Fruit fly (Drosophila melanogaster) whole organism, prepupa: Measurements from ENCODE around the gene ssh.
A peak's percentile ranks its signal among the peaks of the same experiment; 100 is the strongest.

Experiments used
- CG10631 ChIP-seq: fragments of 200-800 bp; sonication (Bioruptor generic); optimal IDR thresholded peaks from 2 replicates; lab custom pipeline; 2016; ENCODE audit warnings: missing biosample characterization, missing genetic modification characterization
- CG10669 ChIP-seq: fragments of 200-800 bp; sonication (Bioruptor generic); optimal IDR thresholded peaks from 3 replicates; lab custom pipeline; 2018; ENCODE audit warnings: missing biosample characterization, mild to moderate bottlenecking, missing genetic modification characterization, moderate library complexity
- CG11294 ChIP-seq: fragments of 200-800 bp; sonication (Bioruptor generic); IDR thresholded peaks from 2 replicates; pipeline ENCODE4 v1.3.6; 2022; ENCODE audit warnings: missing biosample characterization, missing genetic modification characterization
- CG11762 ChIP-seq: fragments of 200-800 bp; sonication (Bioruptor generic); optimal IDR thresholded peaks from 3 replicates; lab custom pipeline; 2016; ENCODE audit warnings: missing biosample characterization, missing genetic modification characterization; ENCODE audit not compliant: insufficient read depth
- CG11902 ChIP-seq: fragments of 200-800 bp; sonication (Bioruptor generic); optimal IDR thresholded peaks from 3 replicates; lab custom pipeline; 2016; ENCODE audit warnings: missing biosample characterization, missing genetic modification characterization
- CG1621 ChIP-seq: fragments of 200-800 bp; sonication (Bioruptor generic); optimal IDR thresholded peaks from 3 replicates; lab custom pipeline; 2018; ENCODE audit warnings: missing biosample characterization, mild to moderate bottlenecking, missing genetic modification characterization
- CG16779 ChIP-seq: fragments of 200-800 bp; sonication (Bioruptor generic); optimal IDR thresholded peaks from 3 replicates; lab custom pipeline; 2017; ENCODE audit warnings: missing biosample characterization, mild to moderate bottlenecking, missing genetic modification characterization
- CG3032 ChIP-seq: fragments of 200-800 bp; optimal IDR thresholded peaks from 2 replicates; lab custom pipeline; 2019; ENCODE audit warnings: missing biosample characterization, mild to moderate bottlenecking, missing genetic modification characterization, moderate library complexity
- CG31627 ChIP-seq: fragments of 200-800 bp; sonication (Bioruptor generic); optimal IDR thresholded peaks from 3 replicates; lab custom pipeline; 2016; ENCODE audit warnings: missing biosample characterization, missing genetic modification characterization
- CG32006 ChIP-seq: fragments of 200-800 bp; sonication (Bioruptor generic); optimal IDR thresholded peaks from 3 replicates; lab custom pipeline; 2017; ENCODE audit warnings: missing biosample characterization, mild to moderate bottlenecking, missing genetic modification characterization
- CG3919 ChIP-seq: fragments of 200-800 bp; sonication (Bioruptor generic); optimal IDR thresholded peaks from 3 replicates; lab custom pipeline; 2016; ENCODE audit warnings: missing biosample characterization, missing genetic modification characterization
- CG4318 ChIP-seq: fragments of 200-800 bp; sonication (Bioruptor generic); optimal IDR thresholded peaks from 3 replicates; lab custom pipeline; 2017; ENCODE audit warnings: missing biosample characterization, mild to moderate bottlenecking, missing genetic modification characterization
- CG6163 ChIP-seq: fragments of 200-800 bp; sonication (Bioruptor generic); IDR thresholded peaks from 3 replicates; pipeline ENCODE4 v1.3.6; 2022; ENCODE audit warnings: missing biosample characterization, missing genetic modification characterization
- CG6276 ChIP-seq: fragments of 200-800 bp; sonication (Bioruptor generic); optimal IDR thresholded peaks from 2 replicates; lab custom pipeline; 2017; ENCODE audit warnings: missing biosample characterization, mild to moderate bottlenecking, missing genetic modification characterization
- CG6808 ChIP-seq: fragments of 200-800 bp; sonication (Bioruptor generic); optimal IDR thresholded peaks from 3 replicates; lab custom pipeline; 2017; ENCODE audit warnings: missing biosample characterization, missing genetic modification characterization, mild to moderate bottlenecking, moderate library complexity, missing genetic modification reagents
- CG6854 ChIP-seq: fragments of 200-800 bp; sonication (Bioruptor generic); optimal IDR thresholded peaks from 2 replicates; lab custom pipeline; 2017; ENCODE audit warnings: missing biosample characterization, mild to moderate bottlenecking, missing genetic modification characterization
- CG7368 ChIP-seq: fragments of 200-800 bp; sonication (Bioruptor generic); optimal IDR thresholded peaks from 3 replicates; lab custom pipeline; 2016; ENCODE audit warnings: missing biosample characterization, missing genetic modification characterization
- CG8119 ChIP-seq: fragments of 200-800 bp; sonication (Bioruptor generic); IDR thresholded peaks from 3 replicates; pipeline ENCODE4 v1.3.6; 2022; ENCODE audit warnings: missing biosample characterization, missing genetic modification characterization
- CG8319 ChIP-seq: fragments of 200-800 bp; sonication (Bioruptor generic); optimal IDR thresholded peaks from 3 replicates; lab custom pipeline; 2016; ENCODE audit warnings: missing biosample characterization, missing genetic modification characterization
- CG9139 ChIP-seq: fragments of 200-800 bp; sonication (Bioruptor generic); optimal IDR thresholded peaks from 3 replicates; lab custom pipeline; 2017; ENCODE audit warnings: missing biosample characterization, mild to moderate bottlenecking, missing genetic modification characterization
- Eip75B ChIP-seq: fragments of 200-800 bp; sonication (Bioruptor generic); optimal IDR thresholded peaks from 3 replicates; lab custom pipeline; 2016; ENCODE audit warnings: missing biosample characterization, missing genetic modification characterization
- Eip78C ChIP-seq: fragments of 200-800 bp; sonication (Bioruptor generic); peaks from one replicate; lab custom pipeline; 2016; ENCODE audit warnings: missing biosample characterization, missing genetic modification characterization
- Ets96B ChIP-seq: fragments of 200-800 bp; optimal IDR thresholded peaks from 2 replicates; lab custom pipeline; 2019; ENCODE audit warnings: missing biosample characterization, mild to moderate bottlenecking, missing genetic modification characterization, moderate library complexity
- Gug ChIP-seq: fragments of 200-800 bp; sonication (Bioruptor generic); IDR thresholded peaks from 2 replicates; pipeline ENCODE4 v1.3.6; 2022; ENCODE audit warnings: missing biosample characterization, missing genetic modification characterization
- Met ChIP-seq: fragments of 200-800 bp; sonication (Bioruptor generic); optimal IDR thresholded peaks from 3 replicates; lab custom pipeline; 2016; ENCODE audit warnings: missing biosample characterization, missing genetic modification characterization
- OdsH ChIP-seq: fragments of 200-800 bp; sonication (Bioruptor generic); optimal IDR thresholded peaks from 3 replicates; lab custom pipeline; 2016; ENCODE audit warnings: missing biosample characterization, missing genetic modification characterization
- Sox102F ChIP-seq: fragments of 200-800 bp; sonication (Bioruptor generic); optimal IDR thresholded peaks from 2 replicates; lab custom pipeline; 2016; ENCODE audit warnings: missing biosample characterization, mild to moderate bottlenecking, missing genetic modification characterization
- Sox14 ChIP-seq: fragments of 200-800 bp; sonication (Bioruptor generic); optimal IDR thresholded peaks from 3 replicates; lab custom pipeline; 2016; ENCODE audit warnings: missing biosample characterization, missing genetic modification characterization
- Sox15 ChIP-seq: fragments of 200-800 bp; sonication (Bioruptor generic); optimal IDR thresholded peaks from 3 replicates; lab custom pipeline; 2016; ENCODE audit warnings: missing biosample characterization, missing genetic modification characterization
- achi ChIP-seq: fragments of 200-800 bp; sonication (Bioruptor generic); optimal IDR thresholded peaks from 3 replicates; lab custom pipeline; 2016; ENCODE audit warnings: missing biosample characterization, missing genetic modification characterization
- acj6 ChIP-seq: fragments of 200-800 bp; sonication (Bioruptor generic); optimal IDR thresholded peaks from 3 replicates; lab custom pipeline; 2016; ENCODE audit warnings: missing biosample characterization, missing genetic modification characterization
- cyc ChIP-seq: fragments of 200-800 bp; sonication (Bioruptor generic); optimal IDR thresholded peaks from 3 replicates; lab custom pipeline; 2016; ENCODE audit warnings: missing biosample characterization, missing genetic modification characterization
- dac ChIP-seq: fragments of 200-800 bp; sonication (Bioruptor generic); optimal IDR thresholded peaks from 2 replicates; lab custom pipeline; 2017; ENCODE audit warnings: missing biosample characterization, mild to moderate bottlenecking, missing genetic modification characterization
- dsx ChIP-seq: fragments of 200-800 bp; optimal IDR thresholded peaks from 3 replicates; lab custom pipeline; 2019; ENCODE audit warnings: missing biosample characterization, mild to moderate bottlenecking, missing genetic modification characterization, moderate library complexity; ENCODE audit not compliant: poor library complexity, severe bottlenecking
- eg ChIP-seq: fragments of 200-800 bp; sonication (Bioruptor generic); IDR thresholded peaks from 3 replicates; pipeline ENCODE4 v1.3.6; 2022; ENCODE audit warnings: missing biosample characterization, missing genetic modification characterization
- esn ChIP-seq: fragments of 200-800 bp; sonication (Bioruptor generic); optimal IDR thresholded peaks from 2 replicates; lab custom pipeline; 2016; ENCODE audit warnings: missing biosample characterization, mild to moderate bottlenecking, missing genetic modification characterization, moderate library complexity
- fd59A ChIP-seq: fragments of 200-800 bp; sonication (Bioruptor generic); optimal IDR thresholded peaks from 2 replicates; lab custom pipeline; 2017; ENCODE audit warnings: missing biosample characterization, mild to moderate bottlenecking, missing genetic modification characterization, missing genetic modification reagents
- fd85E ChIP-seq: fragments of 200-800 bp; sonication (Bioruptor generic); optimal IDR thresholded peaks from 3 replicates; lab custom pipeline; 2016; ENCODE audit warnings: missing biosample characterization, missing genetic modification characterization
- fkh ChIP-seq: fragments of 200-800 bp; sonication (Bioruptor generic); optimal IDR thresholded peaks from 3 replicates; lab custom pipeline; 2017; ENCODE audit warnings: missing biosample characterization, mild to moderate bottlenecking, missing genetic modification characterization, moderate library complexity
- net ChIP-seq: fragments of 200-800 bp; sonication (Bioruptor generic); optimal IDR thresholded peaks from 3 replicates; lab custom pipeline; 2016; ENCODE audit warnings: missing biosample characterization, missing genetic modification characterization
- pdm3 ChIP-seq: fragments of 200-800 bp; sonication (Bioruptor generic); optimal IDR thresholded peaks from 3 replicates; lab custom pipeline; 2016; ENCODE audit warnings: missing biosample characterization, missing genetic modification characterization
- salr ChIP-seq, 2 experiments: fragments of 200-800 bp; sonication (Bioruptor generic); optimal IDR thresholded peaks; 3 replicates each; lab custom pipeline; 2016 to 2018; ENCODE audit warnings: missing biosample characterization in 2 of 2, missing genetic modification characterization in 2 of 2, mild to moderate bottlenecking in 1 of 2
- spab ChIP-seq: fragments of 200-800 bp; sonication (Bioruptor generic); optimal IDR thresholded peaks from 2 replicates; lab custom pipeline; 2017; ENCODE audit warnings: missing biosample characterization, mild to moderate bottlenecking, missing genetic modification characterization, missing genetic modification reagents
- ss ChIP-seq, 2 experiments: fragments of 200-800 bp; sonication (Bioruptor generic); optimal IDR thresholded peaks; 2 replicates in 1 of 2; 3 replicates in 1 of 2; lab custom pipeline; 2017 to 2018; ENCODE audit warnings: mild to moderate bottlenecking in 2 of 2, missing biosample characterization in 2 of 2, missing genetic modification characterization in 2 of 2, moderate library complexity in 1 of 2
- svp ChIP-seq: fragments of 200-800 bp; sonication (Bioruptor generic); peaks from one replicate; lab custom pipeline; 2016; ENCODE audit warnings: missing biosample characterization, missing genetic modification characterization
- vri ChIP-seq: fragments of 200-800 bp; sonication (Bioruptor generic); optimal IDR thresholded peaks from 3 replicates; lab custom pipeline; 2016; ENCODE audit warnings: missing biosample characterization, mild to moderate bottlenecking, missing genetic modification characterization

Gene ssh

dm6 chr3R:24974762-24975432, 30.1 kb upstream of the ssh start (continued):
- peak; percentile 75 for TF ChIP-seq Sox102F
- peak; percentile 81 for TF ChIP-seq net (GFP tag; lab: Kevin White, UChicago)
- TF ChIP-seq dsx (GFP tag; lab: Kevin White, UChicago), result peak; percentile 92
- peak; percentile 44 for TF ChIP-seq fd85E (GFP tag; lab: Kevin White, UChicago)
- peak; percentile 93 for TF ChIP-seq eg (GFP tag; lab: Robert Waterston, UW)
- TF ChIP-seq CG8119 (GFP tag; lab: Robert Waterston, UW), result peak; percentile 93
- peak; percentile 70 for TF ChIP-seq dac (GFP tag; lab: Kevin White, UChicago)
- peak; percentile 72 for TF ChIP-seq CG16779
- peak; percentile 86 for TF ChIP-seq acj6 (GFP tag; lab: Kevin White, UChicago)
- peak; percentile 80 for TF ChIP-seq CG7368
- TF ChIP-seq CG6808 (GFP tag; lab: Kevin White, UChicago), result peak; percentile 82
- TF ChIP-seq Sox14 (GFP tag; lab: Kevin White, UChicago), result peak; percentile 94
- peak; percentile 91 for TF ChIP-seq svp (GFP tag; lab: Kevin White, UChicago)
- TF ChIP-seq CG31627 (GFP tag; lab: Kevin White, UChicago), result peak; percentile 77
- peak; percentile 84 for TF ChIP-seq CG6163 (GFP tag; lab: Robert Waterston, UW)
- peak; percentile 73 to 87 for TF ChIP-seq ss (GFP tag; optimal IDR thresholded peaks at IDR 0.05; lab: Kevin White, UChicago)
- peak; percentile 68 for TF ChIP-seq Met (GFP tag; lab: Kevin White, UChicago)
- TF ChIP-seq CG6854 (GFP tag; lab: Kevin White, UChicago), result peak; percentile 58
- TF ChIP-seq esn (GFP tag; lab: Kevin White, UChicago), result peak; percentile 71
- peak; percentile 72 for TF ChIP-seq CG11294 (GFP tag; lab: Robert Waterston, UW)
- peak; percentile 89 for TF ChIP-seq CG6276 (GFP tag; lab: Kevin White, UChicago)
- TF ChIP-seq CG10669 (GFP tag; lab: Kevin White, UChicago), result peak; percentile 79

DNA sequence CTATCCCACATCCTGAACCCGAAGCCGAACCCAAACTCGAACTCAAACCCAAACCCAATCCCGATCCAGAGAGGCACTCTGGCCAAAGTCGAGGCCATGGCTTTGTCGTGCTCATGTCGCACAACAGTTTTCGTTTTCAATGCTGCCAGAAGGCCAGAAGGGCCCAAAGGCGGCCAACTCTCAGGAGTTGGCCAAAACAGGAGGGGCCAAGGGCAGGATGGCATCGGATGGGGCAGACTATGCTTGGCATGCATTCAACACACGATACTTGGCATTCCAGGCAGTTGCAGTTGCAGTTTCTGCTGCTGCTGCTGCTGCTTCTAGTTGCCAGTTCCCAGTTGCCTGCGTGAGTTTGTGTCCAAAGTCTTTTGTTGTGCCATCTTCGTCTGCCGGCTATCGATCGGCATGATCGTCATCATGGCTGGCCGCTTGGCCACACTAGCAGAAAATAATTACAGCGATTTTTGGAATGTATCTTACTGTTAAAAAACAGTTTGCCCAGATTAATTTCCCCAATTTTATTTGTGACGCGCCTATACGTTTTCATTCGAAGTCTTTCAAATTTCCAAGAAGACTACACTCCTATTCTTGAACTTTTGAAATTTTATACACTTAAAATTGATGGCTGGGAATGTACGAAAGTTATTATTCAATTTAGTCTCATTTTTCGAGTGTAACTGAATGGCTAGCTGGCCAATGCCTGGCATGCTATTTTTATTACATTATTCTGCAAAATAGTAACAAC, 25.7 kb upstream of the ssh start:
- TF ChIP-seq dsx (GFP tag; lab: Kevin White, UChicago) (peak; percentile 60), CG8319 (GFP tag; lab: Kevin White, UChicago) (no peak), CG10669 (GFP tag; lab: Kevin White, UChicago) (peak; percentile 60), Ets96B (tag; lab: Kevin White, UChicago) (peak; percentile 72), vri (no peak), fkh (GFP tag; lab: Kevin White, UChicago) (no peak), Gug (GFP tag; lab: Robert Waterston, UW) (no peak), CG11902 (GFP tag; lab: Kevin White, UChicago) (no peak), CG11762 (GFP tag; lab: Kevin White, UChicago) (no peak), CG9139 (GFP tag; lab: Kevin White, UChicago) (peak; percentile 8), fd59A (GFP tag; lab: Kevin White, UChicago) (peak; percentile 65), cyc (no peak), CG10631 (GFP tag; lab: Kevin White, UChicago) (peak; percentile 53), CG6808 (GFP tag; lab: Kevin White, UChicago) (peak; percentile 71), Eip75B (GFP tag; lab: Kevin White, UChicago) (peak; percentile 26), CG4318 (GFP tag; lab: Kevin White, UChicago) (no peak), CG6163 (GFP tag; lab: Robert Waterston, UW) (peak; percentile 39; the same call in 2 of the 3 replicates), Sox14 (GFP tag; lab: Kevin White, UChicago) (peak; percentile 34), Sox15 (GFP tag; lab: Kevin White, UChicago) (no peak), svp (GFP tag; lab: Kevin White, UChicago) (no peak), salr (GFP tag; optimal IDR thresholded peaks at IDR 0.05; lab: Kevin White, UChicago) (peak; percentile 7 to 23), achi (GFP tag; lab: Kevin White, UChicago) (peak; percentile 43), Eip78C (GFP tag; lab: Kevin White, UChicago) (peak; percentile 86), CG32006 (GFP tag; lab: Kevin White, UChicago) (peak; percentile 21), CG3032 (tag; lab: Kevin White, UChicago) (peak; percentile 77), OdsH (GFP tag; lab: Kevin White, UChicago) (peak; percentile 1), pdm3 (GFP tag; lab: Kevin White, UChicago) (peak; percentile 4), acj6 (GFP tag; lab: Kevin White, UChicago) (peak; percentile 5), ss (GFP tag; optimal IDR thresholded peaks at IDR 0.05; lab: Kevin White, UChicago) (peak; percentile 17 to 68), CG1621 (tag; lab: Kevin White, UChicago) (peak; percentile 37), CG3919 (GFP tag; lab: Kevin White, UChicago) (peak; percentile 47), spab (GFP tag; lab: Kevin White, UChicago) (peak; percentile 75)
